Fruit fly (Drosophila melanogaster): ENCODE data around the gene mthl10.
A peak's percentile ranks its signal among the peaks of the same experiment; 100 is the strongest.

Gene mthl10

dm6 chr3L:294841-295408 is 47.8 kb downstream of the mthl10 start (continued):
- TF ChIP-seq zen (tag; optimal IDR thresholded peaks at IDR 0.05): no peak
- no peak for TF ChIP-seq Meics (GFP tag; optimal IDR thresholded peaks at IDR 0.05)
- TF ChIP-seq dm (GFP tag; optimal IDR thresholded peaks at IDR 0.05): no peak
- TF ChIP-seq kay (GFP tag; optimal IDR thresholded peaks at IDR 0.05): no peak
- no peak for TF ChIP-seq GATAe (GFP tag; conservative IDR thresholded peaks at IDR 0.05)
- no peak for TF ChIP-seq MESR4 (GFP tag; optimal IDR thresholded peaks at IDR 0.05)
- TF ChIP-seq CG3407 (GFP tag; optimal IDR thresholded peaks at IDR 0.05): no peak
- TF ChIP-seq Hr78 (GFP tag; optimal IDR thresholded peaks at IDR 0.05): peak in 1 of 2 experiments; percentile 29
- TF ChIP-seq sd (tag; optimal IDR thresholded peaks at IDR 0.05): no peak
- TF ChIP-seq Deaf1 (tag; optimal IDR thresholded peaks at IDR 0.05): no peak
- no peak for TF ChIP-seq nom (GFP tag; optimal IDR thresholded peaks at IDR 0.05)
- TF ChIP-seq gro (GFP tag; optimal IDR thresholded peaks at IDR 0.05): no peak
- no peak for TF ChIP-seq psq (GFP tag; optimal IDR thresholded peaks at IDR 0.05)
- no peak for TF ChIP-seq D (optimal IDR thresholded peaks at IDR 0.05)
- TF ChIP-seq D (GFP tag; optimal IDR thresholded peaks at IDR 0.05): peak; percentile 62
- peak; percentile 15 for TF ChIP-seq chn (GFP tag; optimal IDR thresholded peaks at IDR 0.05)
- no peak for TF ChIP-seq eyg (GFP tag; optimal IDR thresholded peaks at IDR 0.05)
- 0 out of 3 replicates have a peak, but pooled peaks have one; percentile 14 for TF ChIP-seq CG2199 (GFP tag; IDR thresholded peaks at IDR 0.05)
- TF ChIP-seq CG18599 (GFP tag; optimal IDR thresholded peaks at IDR 0.05): no peak
- TF ChIP-seq ac (GFP tag; optimal IDR thresholded peaks at IDR 0.05): peak; percentile 6
- no peak for TF ChIP-seq E2f1 (GFP tag; IDR thresholded peaks at IDR 0.05)
- TF ChIP-seq CG7357 (GFP tag; IDR thresholded peaks at IDR 0.05): no peak
- TF ChIP-seq phol (tag; optimal IDR thresholded peaks at IDR 0.05): peak; percentile 62
- TF ChIP-seq cas (GFP tag; IDR thresholded peaks at IDR 0.05): no peak
- TF ChIP-seq Atf3 (GFP tag; optimal IDR thresholded peaks at IDR 0.05): no peak
- no peak for TF ChIP-seq dan (GFP tag; IDR thresholded peaks at IDR 0.05)
- no peak for TF ChIP-seq zen2 (GFP tag; IDR thresholded peaks at IDR 0.05; ENCODE audit: partially characterized antibody)
- peak; percentile 25 for TF ChIP-seq CG13775 (GFP tag; optimal IDR thresholded peaks at IDR 0.05)
- no peak for TF ChIP-seq trh (GFP tag; optimal IDR thresholded peaks at IDR 0.05)
- TF ChIP-seq odd (GFP tag; optimal IDR thresholded peaks at IDR 0.05): no peak
- no peak; the same call in 1 of the 2 replicates for TF ChIP-seq CG31441 (GFP tag; IDR thresholded peaks at IDR 0.05)
- peak; percentile 36 for TF ChIP-seq trem (tag; optimal IDR thresholded peaks at IDR 0.05)
- peak; percentile 95 for TF ChIP-seq twi (tag; optimal IDR thresholded peaks at IDR 0.05)
- TF ChIP-seq gsb-n (tag; optimal IDR thresholded peaks at IDR 0.05): no peak
- TF ChIP-seq dimm (GFP tag; IDR thresholded peaks at IDR 0.05): no peak
- no peak for TF ChIP-seq Tbp (GFP tag; optimal IDR thresholded peaks at IDR 0.05)
- no peak for TF ChIP-seq nerfin-2 (GFP tag; IDR thresholded peaks at IDR 0.05; ENCODE audit: partially characterized antibody)
- TF ChIP-seq MTF-1 (GFP tag; optimal IDR thresholded peaks at IDR 0.05; ENCODE audit: borderline replicate concordance): no peak
- no peak for TF ChIP-seq Rx (GFP tag; IDR thresholded peaks at IDR 0.05)
- TF ChIP-seq hkb (optimal IDR thresholded peaks at IDR 0.05): no peak
- TF ChIP-seq hkb (GFP tag; IDR thresholded peaks at IDR 0.05): no peak
- TF ChIP-seq gcm (GFP tag; optimal IDR thresholded peaks at IDR 0.05): no peak
- TF ChIP-seq CG15601 (tag; optimal IDR thresholded peaks at IDR 0.05): peak; percentile 54
- no peak for TF ChIP-seq fd96Cb (tag; optimal IDR thresholded peaks at IDR 0.05)
- no peak for TF ChIP-seq CG16815 (GFP tag; optimal IDR thresholded peaks at IDR 0.05)
- peak; percentile 23 for TF ChIP-seq CG10209 (GFP tag; optimal IDR thresholded peaks at IDR 0.05)
- TF ChIP-seq CG6813 (GFP tag; optimal IDR thresholded peaks at IDR 0.05): no peak
- TF ChIP-seq CoRest (tag; optimal IDR thresholded peaks at IDR 0.05): peak; percentile 40
- TF ChIP-seq unpg (GFP tag; optimal IDR thresholded peaks at IDR 0.05): peak; percentile 25
- peak; percentile 3 for TF ChIP-seq CG18764 (GFP tag; optimal IDR thresholded peaks at IDR 0.05)
- no peak for TF ChIP-seq Usf (GFP tag; optimal IDR thresholded peaks at IDR 0.05)
